Worm (Caenorhabditis elegans): ENCODE results near the gene clp-1.

DNA sequence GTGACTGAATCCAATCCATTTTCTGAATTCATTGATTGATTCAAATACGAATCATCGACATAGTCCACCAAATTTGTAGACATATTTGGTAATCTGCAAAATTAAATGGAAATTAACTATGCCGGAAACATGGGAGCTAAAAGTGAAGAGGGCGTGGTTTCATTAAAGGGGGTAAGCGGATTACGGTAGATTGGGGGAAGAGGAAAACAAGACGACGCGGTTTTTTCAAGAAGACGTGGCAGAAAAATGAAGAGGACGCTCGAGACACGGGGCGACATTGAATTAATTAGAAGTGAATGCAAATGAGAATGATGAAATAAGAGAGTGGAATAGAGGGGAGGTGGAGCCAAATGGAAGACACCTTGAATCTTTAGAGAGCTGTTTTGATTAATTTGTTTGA, 16.6 kb downstream of the clp-1 start, which contains the start of gene npr-17:
- no peak for TF ChIP-seq nhr-237 (tag; optimal IDR thresholded peaks at IDR 0.05)
- no peak for TF ChIP-seq nhr-77 (tag; optimal IDR thresholded peaks at IDR 0.05)
- no peak for TF ChIP-seq sma-3 (GFP tag; optimal IDR thresholded peaks at IDR 0.05)
- no peak for TF ChIP-seq alr-1 (tag; optimal IDR thresholded peaks at IDR 0.05)
- no peak for TF ChIP-seq ztf-1 (GFP tag; conservative IDR thresholded peaks at IDR 0.05)
- no peak for TF ChIP-seq ztf-11 (tag; optimal IDR thresholded peaks at IDR 0.05)
- no peak for TF ChIP-seq fos-1 (tag; optimal IDR thresholded peaks at IDR 0.05)
- TF ChIP-seq zag-1 (tag; optimal IDR thresholded peaks at IDR 0.05): no peak
- no peak for TF ChIP-seq nhr-12 (tag; optimal IDR thresholded peaks at IDR 0.05)
- TF ChIP-seq ceh-16 (tag; optimal IDR thresholded peaks at IDR 0.05): no peak
- no peak for TF ChIP-seq lin-13 (GFP tag; optimal IDR thresholded peaks at IDR 0.05)
